Fruit fly (Drosophila melanogaster) whole organism, prepupa: Measurements from ENCODE around the gene Eip75B.

Experiments
- CG10631 ChIP-seq: fragments of 200-800 bp; sonication (Bioruptor generic); optimal IDR thresholded peaks from 2 replicates; lab custom pipeline; 2016; ENCODE audit warnings: missing biosample characterization, missing genetic modification characterization
- CG11902 ChIP-seq: fragments of 200-800 bp; sonication (Bioruptor generic); optimal IDR thresholded peaks from 3 replicates; lab custom pipeline; 2016; ENCODE audit warnings: missing biosample characterization, missing genetic modification characterization
- CG15336 ChIP-seq: fragments of 200-800 bp; sonication (Bioruptor generic); IDR thresholded peaks from 2 replicates; pipeline ENCODE4 v1.3.6; 2022; ENCODE audit warnings: missing biosample characterization, missing genetic modification characterization
- CG16779 ChIP-seq: fragments of 200-800 bp; sonication (Bioruptor generic); optimal IDR thresholded peaks from 3 replicates; lab custom pipeline; 2017; ENCODE audit warnings: missing biosample characterization, mild to moderate bottlenecking, missing genetic modification characterization
- CG3032 ChIP-seq: fragments of 200-800 bp; optimal IDR thresholded peaks from 2 replicates; lab custom pipeline; 2019; ENCODE audit warnings: missing biosample characterization, mild to moderate bottlenecking, missing genetic modification characterization, moderate library complexity
- CG31627 ChIP-seq: fragments of 200-800 bp; sonication (Bioruptor generic); optimal IDR thresholded peaks from 3 replicates; lab custom pipeline; 2016; ENCODE audit warnings: missing biosample characterization, missing genetic modification characterization
- CG32006 ChIP-seq: fragments of 200-800 bp; sonication (Bioruptor generic); optimal IDR thresholded peaks from 3 replicates; lab custom pipeline; 2017; ENCODE audit warnings: missing biosample characterization, mild to moderate bottlenecking, missing genetic modification characterization
- CG34406 ChIP-seq: fragments of 200-800 bp; sonication (Bioruptor generic); optimal IDR thresholded peaks from 3 replicates; lab custom pipeline; 2016; ENCODE audit warnings: missing biosample characterization, missing genetic modification characterization
- CG3919 ChIP-seq: fragments of 200-800 bp; sonication (Bioruptor generic); optimal IDR thresholded peaks from 3 replicates; lab custom pipeline; 2016; ENCODE audit warnings: missing biosample characterization, missing genetic modification characterization
- CG6792 ChIP-seq: fragments of 200-800 bp; sonication (Bioruptor generic); optimal IDR thresholded peaks from 3 replicates; lab custom pipeline; 2016; ENCODE audit warnings: missing biosample characterization, missing genetic modification characterization
- CG6854 ChIP-seq: fragments of 200-800 bp; sonication (Bioruptor generic); optimal IDR thresholded peaks from 2 replicates; lab custom pipeline; 2017; ENCODE audit warnings: missing biosample characterization, mild to moderate bottlenecking, missing genetic modification characterization
- CG7368 ChIP-seq: fragments of 200-800 bp; sonication (Bioruptor generic); optimal IDR thresholded peaks from 3 replicates; lab custom pipeline; 2016; ENCODE audit warnings: missing biosample characterization, missing genetic modification characterization
- CG8119 ChIP-seq: fragments of 200-800 bp; sonication (Bioruptor generic); IDR thresholded peaks from 3 replicates; pipeline ENCODE4 v1.3.6; 2022; ENCODE audit warnings: missing biosample characterization, missing genetic modification characterization
- CG8632 ChIP-seq: fragments of 200-800 bp; sonication (Bioruptor generic); optimal IDR thresholded peaks from 3 replicates; lab custom pipeline; 2016; ENCODE audit warnings: missing biosample characterization, missing genetic modification characterization
- Eip78C ChIP-seq: fragments of 200-800 bp; sonication (Bioruptor generic); peaks from one replicate; lab custom pipeline; 2016; ENCODE audit warnings: missing biosample characterization, missing genetic modification characterization
- Eip93F ChIP-seq: fragments of 200-800 bp; sonication (Bioruptor generic); optimal IDR thresholded peaks from 2 replicates; lab custom pipeline; 2016; ENCODE audit warnings: missing biosample characterization, mild to moderate bottlenecking, missing genetic modification characterization
- Ets21C ChIP-seq: fragments of 200-800 bp; sonication (Bioruptor generic); optimal IDR thresholded peaks from 3 replicates; lab custom pipeline; 2016; ENCODE audit warnings: missing biosample characterization, missing genetic modification characterization
- Ets96B ChIP-seq: fragments of 200-800 bp; optimal IDR thresholded peaks from 2 replicates; lab custom pipeline; 2019; ENCODE audit warnings: missing biosample characterization, mild to moderate bottlenecking, missing genetic modification characterization, moderate library complexity
- Gug ChIP-seq: fragments of 200-800 bp; sonication (Bioruptor generic); IDR thresholded peaks from 2 replicates; pipeline ENCODE4 v1.3.6; 2022; ENCODE audit warnings: missing biosample characterization, missing genetic modification characterization
- Hr38 ChIP-seq: sonication (Bioruptor generic); optimal IDR thresholded peaks from 2 replicates; lab custom pipeline; 2016; ENCODE audit warnings: missing biosample characterization, missing genetic modification characterization
- Hr39 ChIP-seq: fragments of 200-800 bp; sonication (Bioruptor generic); optimal IDR thresholded peaks from 2 replicates; lab custom pipeline; 2016; ENCODE audit warnings: missing biosample characterization, missing genetic modification characterization
- Hr4 ChIP-seq: fragments of 200-800 bp; sonication (Bioruptor generic); optimal IDR thresholded peaks from 3 replicates; lab custom pipeline; 2016; ENCODE audit warnings: missing biosample characterization, missing genetic modification characterization
- Lpt ChIP-seq: fragments of 200-800 bp; sonication (Bioruptor generic); optimal IDR thresholded peaks from 3 replicates; lab custom pipeline; 2016; ENCODE audit warnings: missing biosample characterization, missing genetic modification characterization
- Met ChIP-seq: fragments of 200-800 bp; sonication (Bioruptor generic); optimal IDR thresholded peaks from 3 replicates; lab custom pipeline; 2016; ENCODE audit warnings: missing biosample characterization, missing genetic modification characterization
- Smox ChIP-seq: fragments of 200-800 bp; sonication (Bioruptor generic); optimal IDR thresholded peaks from 3 replicates; lab custom pipeline; 2016; ENCODE audit warnings: missing biosample characterization, missing genetic modification characterization
- Sox14 ChIP-seq: fragments of 200-800 bp; sonication (Bioruptor generic); optimal IDR thresholded peaks from 3 replicates; lab custom pipeline; 2016; ENCODE audit warnings: missing biosample characterization, missing genetic modification characterization
- Sox15 ChIP-seq: fragments of 200-800 bp; sonication (Bioruptor generic); optimal IDR thresholded peaks from 3 replicates; lab custom pipeline; 2016; ENCODE audit warnings: missing biosample characterization, missing genetic modification characterization
- achi ChIP-seq: fragments of 200-800 bp; sonication (Bioruptor generic); optimal IDR thresholded peaks from 3 replicates; lab custom pipeline; 2016; ENCODE audit warnings: missing biosample characterization, missing genetic modification characterization
- acj6 ChIP-seq: fragments of 200-800 bp; sonication (Bioruptor generic); optimal IDR thresholded peaks from 3 replicates; lab custom pipeline; 2016; ENCODE audit warnings: missing biosample characterization, missing genetic modification characterization
- cyc ChIP-seq: fragments of 200-800 bp; sonication (Bioruptor generic); optimal IDR thresholded peaks from 3 replicates; lab custom pipeline; 2016; ENCODE audit warnings: missing biosample characterization, missing genetic modification characterization
- dac ChIP-seq: fragments of 200-800 bp; sonication (Bioruptor generic); optimal IDR thresholded peaks from 2 replicates; lab custom pipeline; 2017; ENCODE audit warnings: missing biosample characterization, mild to moderate bottlenecking, missing genetic modification characterization
- dsx ChIP-seq: fragments of 200-800 bp; optimal IDR thresholded peaks from 3 replicates; lab custom pipeline; 2019; ENCODE audit warnings: missing biosample characterization, mild to moderate bottlenecking, missing genetic modification characterization, moderate library complexity; ENCODE audit not compliant: poor library complexity, severe bottlenecking
- esn ChIP-seq: fragments of 200-800 bp; sonication (Bioruptor generic); optimal IDR thresholded peaks from 2 replicates; lab custom pipeline; 2016; ENCODE audit warnings: missing biosample characterization, mild to moderate bottlenecking, missing genetic modification characterization, moderate library complexity
- fd59A ChIP-seq: fragments of 200-800 bp; sonication (Bioruptor generic); optimal IDR thresholded peaks from 2 replicates; lab custom pipeline; 2017; ENCODE audit warnings: missing biosample characterization, mild to moderate bottlenecking, missing genetic modification characterization, missing genetic modification reagents
- fd85E ChIP-seq: fragments of 200-800 bp; sonication (Bioruptor generic); optimal IDR thresholded peaks from 3 replicates; lab custom pipeline; 2016; ENCODE audit warnings: missing biosample characterization, missing genetic modification characterization
- fkh ChIP-seq: fragments of 200-800 bp; sonication (Bioruptor generic); optimal IDR thresholded peaks from 3 replicates; lab custom pipeline; 2017; ENCODE audit warnings: missing biosample characterization, mild to moderate bottlenecking, missing genetic modification characterization, moderate library complexity
- net ChIP-seq: fragments of 200-800 bp; sonication (Bioruptor generic); optimal IDR thresholded peaks from 3 replicates; lab custom pipeline; 2016; ENCODE audit warnings: missing biosample characterization, missing genetic modification characterization
- pdm3 ChIP-seq: fragments of 200-800 bp; sonication (Bioruptor generic); optimal IDR thresholded peaks from 3 replicates; lab custom pipeline; 2016; ENCODE audit warnings: missing biosample characterization, missing genetic modification characterization
- salr ChIP-seq, 2 experiments: fragments of 200-800 bp; sonication (Bioruptor generic); optimal IDR thresholded peaks; 3 replicates each; lab custom pipeline; 2016 to 2018; ENCODE audit warnings: missing biosample characterization in 2 of 2, missing genetic modification characterization in 2 of 2, mild to moderate bottlenecking in 1 of 2
- ss ChIP-seq, 2 experiments: fragments of 200-800 bp; sonication (Bioruptor generic); optimal IDR thresholded peaks; 2 replicates in 1 of 2; 3 replicates in 1 of 2; lab custom pipeline; 2017 to 2018; ENCODE audit warnings: mild to moderate bottlenecking in 2 of 2, missing biosample characterization in 2 of 2, missing genetic modification characterization in 2 of 2, moderate library complexity in 1 of 2
- svp ChIP-seq: fragments of 200-800 bp; sonication (Bioruptor generic); peaks from one replicate; lab custom pipeline; 2016; ENCODE audit warnings: missing biosample characterization, missing genetic modification characterization
- vri ChIP-seq: fragments of 200-800 bp; sonication (Bioruptor generic); optimal IDR thresholded peaks from 3 replicates; lab custom pipeline; 2016; ENCODE audit warnings: missing biosample characterization, mild to moderate bottlenecking, missing genetic modification characterization

Gene Eip75B

DNA sequence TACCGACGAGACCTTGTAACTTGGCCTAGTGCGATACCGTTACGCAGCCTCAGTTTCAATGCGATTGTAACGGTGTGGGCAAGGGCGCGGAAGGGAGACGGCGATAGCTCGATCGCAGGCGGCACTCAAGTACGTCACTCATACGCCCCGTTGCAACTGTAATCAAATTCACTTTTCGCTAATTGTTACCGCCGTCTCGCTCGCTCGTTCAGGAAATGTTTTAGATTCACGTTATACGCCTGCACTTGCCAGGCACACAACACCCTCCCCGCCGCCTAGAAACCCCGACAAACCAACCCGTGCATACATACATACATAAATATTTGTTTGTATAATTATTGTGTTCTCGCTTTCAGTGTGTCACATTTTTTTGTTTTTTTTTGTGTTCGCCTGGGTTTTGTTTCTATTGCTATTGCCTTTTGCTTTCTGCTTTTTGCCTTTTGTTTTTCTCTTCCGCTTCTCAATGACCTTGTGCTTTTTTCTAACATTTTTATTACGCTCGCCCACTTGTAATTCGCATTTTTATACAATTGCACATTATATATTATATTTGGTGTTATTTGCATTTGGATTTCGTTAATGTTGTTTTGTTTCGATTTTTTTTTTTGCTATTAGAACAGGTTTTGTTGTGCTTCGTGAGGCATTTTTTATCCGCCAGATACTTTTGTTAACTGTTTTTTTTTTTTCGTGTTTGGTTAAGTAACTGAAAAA, 20.0 kb downstream of the Eip75B start:
- peak; percentile 5 for TF ChIP-seq fkh
- no peak for TF ChIP-seq CG16779 (tag; lab: Kevin White, UChicago)

DNA sequence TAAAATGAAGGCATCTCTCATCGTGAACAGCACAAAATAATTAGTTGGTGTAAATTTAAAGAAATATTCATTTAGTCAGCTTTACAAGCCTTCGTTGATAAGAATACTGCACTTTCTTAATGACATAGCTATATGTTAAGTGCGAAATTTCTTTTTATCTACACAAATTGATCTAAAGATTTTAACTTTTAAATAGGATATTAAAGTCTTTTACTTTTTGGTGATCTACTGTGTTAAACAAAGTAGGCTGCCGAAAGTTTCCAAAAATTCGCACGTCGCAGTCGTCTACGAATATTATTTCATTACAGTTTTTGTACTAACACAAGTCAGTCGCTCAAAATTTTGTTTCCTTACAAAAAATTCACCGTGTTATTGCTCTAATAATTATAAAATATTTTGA, 22.1 kb downstream of the Eip75B start, which contains the start of gene CG42393:
Gene CG42393, plus strand, starts transcription at position 301 of the 400 bp plus-strand sequence.
- TF ChIP-seq CG8632 (GFP tag; lab: Kevin White, UChicago) (no peak), Sox15 (GFP tag; lab: Kevin White, UChicago) (no peak), Smox (GFP tag; lab: Kevin White, UChicago) (no peak), Gug (no peak), fd59A (no peak), CG7368 (GFP tag; lab: Kevin White, UChicago) (no peak), cyc (GFP tag; lab: Kevin White, UChicago) (no peak), vri (GFP tag; lab: Kevin White, UChicago) (no peak), Eip78C (GFP tag; lab: Kevin White, UChicago) (no peak), net (no peak), CG11902 (GFP tag; lab: Kevin White, UChicago) (no peak), Met (GFP tag; lab: Kevin White, UChicago) (no peak), CG3919 (GFP tag; lab: Kevin White, UChicago) (no peak)

- TF ChIP-seq Hr39 (GFP tag; lab: Kevin White, UChicago), result no peak
- no peak for TF ChIP-seq cyc (GFP tag; lab: Kevin White, UChicago)
- TF ChIP-seq vri (GFP tag; lab: Kevin White, UChicago), result no peak
These were observed 24.5 kb downstream of the Eip75B start, which contains the start of gene CG32192 for dm6 chr3L:18040017-18040416. Gene CG32192 (plus strand): TSS chr3L:18040317.

dm6 chr3L:18038122-18038762, 26.3 kb downstream of the Eip75B start:
- no peak for TF ChIP-seq CG6792
- TF ChIP-seq CG10631 (GFP tag; lab: Kevin White, UChicago), result peak; percentile 57
- peak; percentile 27 for TF ChIP-seq pdm3 (GFP tag; lab: Kevin White, UChicago)
- TF ChIP-seq Sox14 (GFP tag; lab: Kevin White, UChicago), result peak; percentile 46
- no peak for TF ChIP-seq net
- no peak for TF ChIP-seq CG15336
- TF ChIP-seq ss (GFP tag; optimal IDR thresholded peaks at IDR 0.05; lab: Kevin White, UChicago), result peak; percentile 40 to 59
- peak; percentile 49 for TF ChIP-seq CG31627
- peak; percentile 63 for TF ChIP-seq svp (GFP tag; lab: Kevin White, UChicago)
- peak; percentile 27 for TF ChIP-seq acj6 (GFP tag; lab: Kevin White, UChicago)
- TF ChIP-seq Ets21C (GFP tag; lab: Kevin White, UChicago), result peak; percentile 16
- TF ChIP-seq CG6854 (GFP tag; lab: Kevin White, UChicago), result no peak
- no peak for TF ChIP-seq Hr4
- peak; percentile 40 for TF ChIP-seq dsx
- TF ChIP-seq fd59A, result peak; percentile 45
- peak; percentile 67 for TF ChIP-seq Ets96B
- no peak for TF ChIP-seq fd85E (GFP tag; lab: Kevin White, UChicago)
- peak; percentile 25 for TF ChIP-seq CG34406 (GFP tag; lab: Kevin White, UChicago)
- TF ChIP-seq CG3032 (tag; lab: Kevin White, UChicago), result peak; percentile 67
- no peak for TF ChIP-seq CG8632 (GFP tag; lab: Kevin White, UChicago)
- peak; percentile 46 for TF ChIP-seq Hr39 (GFP tag; lab: Kevin White, UChicago)
- TF ChIP-seq Eip93F, result no peak
- TF ChIP-seq esn (GFP tag; lab: Kevin White, UChicago), result peak; percentile 54
- TF ChIP-seq CG11902 (GFP tag; lab: Kevin White, UChicago), result no peak
- peak; percentile 52 for TF ChIP-seq Smox (GFP tag; lab: Kevin White, UChicago)
- TF ChIP-seq CG8119 (GFP tag; lab: Robert Waterston, UW), result no peak
- no peak for TF ChIP-seq Lpt (GFP tag; lab: Kevin White, UChicago)
- no peak for TF ChIP-seq CG16779 (tag; lab: Kevin White, UChicago)
- TF ChIP-seq Sox15 (GFP tag; lab: Kevin White, UChicago), result no peak
- TF ChIP-seq fkh, result no peak
- TF ChIP-seq Hr38, result no peak
- TF ChIP-seq CG7368 (GFP tag; lab: Kevin White, UChicago), result peak; percentile 8
- no peak for TF ChIP-seq Gug
- no peak for TF ChIP-seq achi (GFP tag; lab: Kevin White, UChicago)
- no peak for TF ChIP-seq dac
- no peak for TF ChIP-seq salr (GFP tag; optimal IDR thresholded peaks at IDR 0.05; lab: Kevin White, UChicago)
- no peak for TF ChIP-seq CG32006 (GFP tag; lab: Kevin White, UChicago)
